Worm (Caenorhabditis elegans) whole organism, L2 larva: ENCODE measurements around the gene F57B9.3.

Source experiments
- C34F6.9 ChIP-seq: fragments of 150-350 bp; optimal IDR thresholded peaks from 2 replicates; lab custom pipeline; 2014; ENCODE audit warnings: missing biosample characterization, missing genetic modification characterization
- F13H6.1 ChIP-seq: sonication (generic microtip); optimal IDR thresholded peaks from 2 replicates; lab custom pipeline; 2016; ENCODE audit warnings: missing genetic modification characterization, missing compliant biosample characterization
- R02D3.7 ChIP-seq: fragments of 150-350 bp; optimal IDR thresholded peaks from 2 replicates; lab custom pipeline; 2014; ENCODE audit warnings: missing biosample characterization, missing genetic modification characterization
- Y55F3AM.14 ChIP-seq: fragments of 200-800 bp; sonication (Bioruptor generic); optimal IDR thresholded peaks from 2 replicates; lab custom pipeline; 2018; ENCODE audit warnings: mild to moderate bottlenecking, missing genetic modification characterization, missing compliant biosample characterization
- ZK546.5 ChIP-seq: sonication (generic microtip); optimal IDR thresholded peaks from 2 replicates; lab custom pipeline; 2017; ENCODE audit warnings: missing biosample characterization, missing genetic modification characterization
- alr-1 ChIP-seq: fragments of 150-350 bp; optimal IDR thresholded peaks from 2 replicates; lab custom pipeline; 2014; ENCODE audit warnings: missing biosample characterization, missing genetic modification characterization
- aly-2 ChIP-seq: fragments of 150-350 bp; optimal IDR thresholded peaks from 2 replicates; lab custom pipeline; 2014; ENCODE audit warnings: missing biosample characterization, missing genetic modification characterization
- ama-1 ChIP-seq: fragments of 150-350 bp; optimal IDR thresholded peaks from 2 replicates; lab custom pipeline; 2018; ENCODE audit warnings: inconsistent platforms
- blmp-1 ChIP-seq: sonication (generic microtip); optimal IDR thresholded peaks from 2 replicates; lab custom pipeline; 2017; ENCODE audit warnings: missing genetic modification characterization, mild to moderate bottlenecking, missing compliant biosample characterization, antibody characterized with exemption, moderate library complexity; ENCODE audit not compliant: insufficient read depth
- ceh-16 ChIP-seq: fragments of 150-350 bp; optimal IDR thresholded peaks from 2 replicates; lab custom pipeline; 2014; ENCODE audit warnings: missing biosample characterization, missing genetic modification characterization
- ceh-82 ChIP-seq: fragments of 150-350 bp; optimal IDR thresholded peaks from 2 replicates; lab custom pipeline; 2014; ENCODE audit warnings: missing biosample characterization, missing genetic modification characterization
- crh-2 ChIP-seq: sonication (generic microtip); optimal IDR thresholded peaks from 2 replicates; lab custom pipeline; 2017; ENCODE audit warnings: missing biosample characterization, missing genetic modification characterization
- dmd-4 ChIP-seq: sonication (generic microtip); optimal IDR thresholded peaks from 2 replicates; lab custom pipeline; 2017; ENCODE audit warnings: missing biosample characterization, missing genetic modification characterization
- egl-27 ChIP-seq: sonication (generic microtip); optimal IDR thresholded peaks from 3 replicates; lab custom pipeline; 2017; ENCODE audit warnings: missing biosample characterization, missing genetic modification reagents, missing genetic modification characterization
- elt-1 ChIP-seq: fragments of 150-350 bp; optimal IDR thresholded peaks from 2 replicates; lab custom pipeline; 2014; ENCODE audit warnings: missing biosample characterization, missing genetic modification characterization
- elt-3 ChIP-seq: sonication (generic microtip); optimal IDR thresholded peaks from 2 replicates; lab custom pipeline; 2017; ENCODE audit warnings: missing biosample characterization, missing genetic modification characterization
- fos-1 ChIP-seq: fragments of 150-350 bp; optimal IDR thresholded peaks from 2 replicates; lab custom pipeline; 2014; ENCODE audit warnings: missing biosample characterization, missing genetic modification characterization
- gmeb-1 ChIP-seq: fragments of 150-350 bp; optimal IDR thresholded peaks from 2 replicates; lab custom pipeline; 2014; ENCODE audit warnings: missing biosample characterization, missing genetic modification characterization
- lin-11 ChIP-seq: fragments of 150-350 bp; sonication (generic microtip); optimal IDR thresholded peaks from 2 replicates; lab custom pipeline; 2014; ENCODE audit warnings: missing biosample characterization, missing genetic modification characterization, inconsistent platforms, mixed read lengths
- lin-39 ChIP-seq: fragments of 150-350 bp; optimal IDR thresholded peaks from 2 replicates; lab custom pipeline; 2014; ENCODE audit warnings: missing biosample characterization, missing genetic modification reagents, missing genetic modification characterization
- lsy-2 ChIP-seq, 2 experiments: fragments of 150-350 bp in 1 of 2; sonication (generic microtip) in 1 of 2; optimal IDR thresholded peaks; 2 replicates each; lab custom pipeline; 2014 to 2017; ENCODE audit warnings: missing biosample characterization in 2 of 2, missing genetic modification characterization in 2 of 2
- mbf-1 ChIP-seq: sonication (generic microtip); optimal IDR thresholded peaks from 2 replicates; lab custom pipeline; 2017; ENCODE audit warnings: missing biosample characterization, missing genetic modification characterization
- mdl-1 ChIP-seq, 2 experiments: fragments of 150-350 bp in 1 of 2; sonication (generic microtip) in 1 of 2; optimal IDR thresholded peaks; 2 replicates each; lab custom pipeline; 2017; ENCODE audit warnings: missing biosample characterization in 2 of 2, missing genetic modification characterization in 2 of 2
- nhr-10 ChIP-seq: sonication (generic microtip); optimal IDR thresholded peaks from 2 replicates; lab custom pipeline; 2017; ENCODE audit warnings: missing biosample characterization, missing genetic modification characterization
- nhr-11 ChIP-seq: fragments of 150-350 bp; optimal IDR thresholded peaks from 2 replicates; lab custom pipeline; 2014; ENCODE audit warnings: missing biosample characterization, missing genetic modification characterization
- nhr-12 ChIP-seq: fragments of 150-350 bp; optimal IDR thresholded peaks from 2 replicates; lab custom pipeline; 2014; ENCODE audit warnings: missing biosample characterization, missing genetic modification characterization
- nhr-129 ChIP-seq: fragments of 150-350 bp; optimal IDR thresholded peaks from 2 replicates; lab custom pipeline; 2014; ENCODE audit warnings: missing biosample characterization, missing genetic modification characterization
- nhr-21 ChIP-seq: fragments of 150-350 bp; optimal IDR thresholded peaks from 2 replicates; lab custom pipeline; 2014; ENCODE audit warnings: missing biosample characterization, missing genetic modification characterization
- nhr-23 ChIP-seq: fragments of 150-350 bp; optimal IDR thresholded peaks from 2 replicates; lab custom pipeline; 2014; ENCODE audit warnings: missing biosample characterization, missing genetic modification reagents, missing genetic modification characterization
- nhr-237 ChIP-seq: fragments of 150-350 bp; optimal IDR thresholded peaks from 2 replicates; lab custom pipeline; 2014; ENCODE audit warnings: missing biosample characterization, missing genetic modification characterization
- nhr-25 ChIP-seq: fragments of 150-350 bp; sonication (generic microtip); optimal IDR thresholded peaks from 3 replicates; lab custom pipeline; 2014; ENCODE audit warnings: missing biosample characterization, missing genetic modification characterization
- nhr-6 ChIP-seq: fragments of 150-350 bp; optimal IDR thresholded peaks from 2 replicates; lab custom pipeline; 2014; ENCODE audit warnings: missing biosample characterization, missing genetic modification characterization
- nhr-77 ChIP-seq: fragments of 150-350 bp; optimal IDR thresholded peaks from 2 replicates; lab custom pipeline; 2014; ENCODE audit warnings: missing biosample characterization, missing genetic modification characterization
- peb-1 ChIP-seq: fragments of 150-350 bp; optimal IDR thresholded peaks from 2 replicates; lab custom pipeline; 2014; ENCODE audit warnings: missing biosample characterization, missing genetic modification characterization
- sem-4 ChIP-seq: fragments of 150-350 bp; optimal IDR thresholded peaks from 2 replicates; lab custom pipeline; 2014; ENCODE audit warnings: missing biosample characterization, missing genetic modification reagents, missing genetic modification characterization
- skn-1 ChIP-seq: sonication (generic microtip); optimal IDR thresholded peaks from 2 replicates; lab custom pipeline; 2017; ENCODE audit warnings: missing biosample characterization, missing genetic modification characterization
- sma-3 ChIP-seq: sonication (generic microtip); optimal IDR thresholded peaks from 2 replicates; lab custom pipeline; 2016; ENCODE audit warnings: missing genetic modification reagents, missing genetic modification characterization, missing compliant biosample characterization
- sma-9 ChIP-seq, 2 experiments: fragments of 150-350 bp in 1 of 2; sonication (generic microtip) in 1 of 2; optimal IDR thresholded peaks; 2 replicates each; lab custom pipeline; 2014 to 2016; ENCODE audit warnings: missing genetic modification characterization in 2 of 2, mild to moderate bottlenecking in 1 of 2, missing biosample characterization in 1 of 2, missing compliant biosample characterization in 1 of 2, missing genetic modification reagents in 1 of 2, moderate library complexity in 1 of 2
- snpc-4 ChIP-seq: fragments of 150-350 bp; optimal IDR thresholded peaks from 2 replicates; lab custom pipeline; 2014; ENCODE audit warnings: missing biosample characterization, missing genetic modification characterization
- unc-39 ChIP-seq: fragments of 150-350 bp; optimal IDR thresholded peaks from 2 replicates; lab custom pipeline; 2014; ENCODE audit warnings: missing biosample characterization, missing genetic modification characterization
- unc-55 ChIP-seq: fragments of 150-350 bp; sonication (generic microtip); optimal IDR thresholded peaks from 3 replicates; lab custom pipeline; 2014; ENCODE audit warnings: missing biosample characterization, missing genetic modification reagents, missing genetic modification characterization
- unc-62 ChIP-seq: fragments of 150-350 bp; optimal IDR thresholded peaks from 2 replicates; lab custom pipeline; 2014; ENCODE audit warnings: missing biosample characterization, missing genetic modification reagents, missing genetic modification characterization
- zag-1 ChIP-seq: fragments of 150-350 bp; optimal IDR thresholded peaks from 2 replicates; lab custom pipeline; 2014; ENCODE audit warnings: missing biosample characterization, missing genetic modification characterization
- ztf-1 ChIP-seq: fragments of 200-800 bp; sonication (Bioruptor generic); conservative IDR thresholded peaks from 2 replicates; pipeline ENCODE4 v1.3.6; 2022; ENCODE audit warnings: missing genetic modification characterization, missing compliant biosample characterization
- ztf-11 ChIP-seq: sonication (generic microtip); optimal IDR thresholded peaks from 2 replicates; lab custom pipeline; 2017; ENCODE audit warnings: missing biosample characterization, missing genetic modification characterization
- ztf-4 ChIP-seq: fragments of 150-350 bp; optimal IDR thresholded peaks from 2 replicates; lab custom pipeline; 2014; ENCODE audit warnings: missing biosample characterization, missing genetic modification characterization

The F57B9.3 gene

DNA sequence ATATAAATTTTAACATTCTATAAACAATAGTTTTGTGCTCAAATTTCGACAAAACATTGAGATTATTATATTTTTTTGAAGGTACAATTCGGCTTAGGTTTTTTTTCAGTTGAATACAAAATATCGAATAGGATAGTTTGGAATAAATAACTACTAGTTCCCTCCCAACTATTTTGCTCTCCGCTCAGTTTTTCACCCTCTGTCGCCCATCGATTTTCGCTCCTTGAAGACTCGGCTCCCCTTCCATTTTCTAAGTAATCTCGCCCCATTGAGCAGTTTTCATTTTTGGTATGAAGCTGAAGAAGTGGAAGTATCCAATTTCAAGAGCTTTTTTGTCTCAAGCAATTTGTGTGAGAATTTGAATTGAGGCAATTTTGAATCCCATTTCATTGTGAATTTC lies 34.1 kb downstream of the F57B9.3 start, which contains the start of gene F31E3.2:
Gene F31E3.2, plus strand, starts transcription at position 301 of the 400 bp plus-strand sequence.
- TF ChIP-seq C34F6.9 (tag; lab: Kevin White, UChicago) (peak; percentile 40), unc-55 (GFP tag; lab: Kevin White, UChicago) (peak; percentile 40), nhr-11 (tag; lab: Kevin White, UChicago) (no peak), lsy-2 (tag; optimal IDR thresholded peaks at IDR 0.05; lab: Kevin White, UChicago) (peak in 1 of 2 experiments; percentile 27), R02D3.7 (no peak), alr-1 (tag; lab: Kevin White, UChicago) (no peak), elt-3 (tag; lab: Kevin White, UChicago) (no peak), ama-1 (lab: Kevin White, UChicago) (no peak)

DNA sequence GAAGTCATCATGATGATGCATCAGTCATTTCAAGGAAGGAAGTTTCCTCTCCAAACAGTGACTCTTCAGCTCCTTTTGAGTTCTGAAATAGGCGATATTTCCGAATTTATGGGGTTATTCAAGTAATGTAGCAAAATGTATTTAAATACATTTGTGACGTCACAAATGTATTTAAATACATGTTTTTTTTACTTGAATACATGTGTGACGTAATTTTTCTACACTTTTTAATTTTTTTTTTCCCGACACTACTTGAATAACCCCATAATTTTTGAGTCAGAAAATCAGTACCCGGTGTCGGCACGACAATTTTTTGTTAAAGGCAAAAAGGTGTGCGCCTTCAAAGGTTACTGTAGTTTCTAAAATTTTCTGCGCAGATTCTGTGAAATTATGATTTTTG lies 35.3 kb downstream of the F57B9.3 start:
- TF ChIP-seq mdl-1 (tag; optimal IDR thresholded peaks at IDR 0.05; lab: Kevin White, UChicago), result no peak
- no peak for TF ChIP-seq nhr-10 (tag; lab: Kevin White, UChicago)
- TF ChIP-seq elt-3 (tag; lab: Kevin White, UChicago), result no peak
- TF ChIP-seq aly-2 (tag; lab: Kevin White, UChicago), result no peak
- TF ChIP-seq sem-4, result no peak
- TF ChIP-seq lin-39, result no peak
- TF ChIP-seq peb-1 (tag; lab: Kevin White, UChicago), result no peak
- TF ChIP-seq ZK546.5 (tag; lab: Kevin White, UChicago), result no peak
- TF ChIP-seq ztf-11 (tag; lab: Kevin White, UChicago), result no peak
- no peak for TF ChIP-seq nhr-11 (tag; lab: Kevin White, UChicago)
- TF ChIP-seq ztf-4 (tag; lab: Kevin White, UChicago), result no peak
- no peak for TF ChIP-seq lin-11
- TF ChIP-seq unc-39 (tag; lab: Kevin White, UChicago), result no peak
- TF ChIP-seq sma-9 (GFP tag; optimal IDR thresholded peaks at IDR 0.05; lab: Kevin White, UChicago), result no peak
- TF ChIP-seq sma-9 (tag; optimal IDR thresholded peaks at IDR 0.05; lab: Kevin White, UChicago), result no peak
- TF ChIP-seq dmd-4, result no peak
- TF ChIP-seq fos-1 (tag; lab: Kevin White, UChicago), result no peak
- no peak for TF ChIP-seq blmp-1 (tag; lab: Kevin White, UChicago)
- no peak for TF ChIP-seq nhr-21
- no peak for TF ChIP-seq nhr-129 (tag; lab: Kevin White, UChicago)
- TF ChIP-seq nhr-237 (tag; lab: Kevin White, UChicago), result no peak

DNA sequence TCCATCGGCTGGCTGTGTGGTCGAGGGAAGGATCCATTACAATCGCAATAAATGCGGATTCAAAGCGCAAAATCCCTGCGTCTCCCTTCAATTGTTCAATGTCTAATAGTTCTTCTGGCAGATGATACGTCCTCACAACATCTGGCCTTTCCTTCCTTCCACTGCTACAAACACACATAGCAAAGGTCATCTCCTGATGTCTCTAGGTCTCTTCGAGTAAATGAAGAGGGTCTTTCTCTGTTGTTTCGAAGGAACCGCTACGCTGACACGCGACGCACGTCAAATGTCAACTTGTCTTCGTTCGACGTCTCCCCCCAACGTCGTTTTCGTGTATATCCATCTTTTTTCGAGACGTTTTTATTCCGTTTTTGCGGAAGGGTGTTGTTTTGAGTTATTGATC lies 39.3 kb downstream of the F57B9.3 start:
- TF ChIP-seq nhr-11 (tag; lab: Kevin White, UChicago) (no peak), dmd-4 (no peak), nhr-12 (no peak), elt-1 (tag; lab: Kevin White, UChicago) (no peak), Y55F3AM.14 (GFP tag; lab: Kevin White, UChicago) (no peak), lin-39 (peak; percentile 59), zag-1 (peak; percentile 27), snpc-4 (tag; lab: Kevin White, UChicago) (no peak), ztf-1 (GFP tag; lab: Robert Waterston, UW) (no peak), crh-2 (tag; lab: Kevin White, UChicago) (peak; percentile 71), ztf-11 (tag; lab: Kevin White, UChicago) (no peak), sma-3 (peak; percentile 57), unc-62 (peak; percentile 90), aly-2 (tag; lab: Kevin White, UChicago) (no peak), R02D3.7 (no peak), nhr-23 (tag; lab: Kevin White, UChicago) (no peak), blmp-1 (tag; lab: Kevin White, UChicago) (peak; percentile 64), sem-4 (peak; percentile 69), alr-1 (tag; lab: Kevin White, UChicago) (no peak), lin-11 (peak; percentile 15), ceh-16 (no peak), mbf-1 (no peak), ZK546.5 (tag; lab: Kevin White, UChicago) (no peak), ama-1 (lab: Kevin White, UChicago) (peak; percentile 23), lsy-2 (tag; optimal IDR thresholded peaks at IDR 0.05; lab: Kevin White, UChicago) (peak; percentile 52 to 89), unc-39 (tag; lab: Kevin White, UChicago) (no peak), nhr-10 (tag; lab: Kevin White, UChicago) (no peak), mdl-1 (tag; optimal IDR thresholded peaks at IDR 0.05; lab: Kevin White, UChicago) (peak in 1 of 2 experiments; percentile 5), peb-1 (tag; lab: Kevin White, UChicago) (no peak), fos-1 (tag; lab: Kevin White, UChicago) (peak; percentile 64), nhr-129 (tag; lab: Kevin White, UChicago) (peak; percentile 88), nhr-25 (tag; lab: Kevin White, UChicago) (peak; percentile 86), skn-1 (tag; lab: Kevin White, UChicago) (no peak), ceh-82 (tag; lab: Kevin White, UChicago) (no peak), ztf-4 (tag; lab: Kevin White, UChicago) (peak; percentile 27), sma-9 (GFP tag; optimal IDR thresholded peaks at IDR 0.05; lab: Kevin White, UChicago) (peak; percentile 61), sma-9 (tag; optimal IDR thresholded peaks at IDR 0.05; lab: Kevin White, UChicago) (no peak), unc-55 (GFP tag; lab: Kevin White, UChicago) (peak; percentile 22), nhr-6 (tag; lab: Kevin White, UChicago) (peak; percentile 67), egl-27 (tag; lab: Kevin White, UChicago) (peak; percentile 50), nhr-237 (tag; lab: Kevin White, UChicago) (no peak), nhr-77 (no peak), gmeb-1 (tag; lab: Kevin White, UChicago) (no peak), F13H6.1 (tag; lab: Kevin White, UChicago) (peak; percentile 71)
